Worm (Caenorhabditis elegans) whole organism, young adult: ENCODE measurements around the gene F41G4.7.

Experiments
- B0019.2 ChIP-seq: fragments of 200-800 bp; sonication (Bioruptor generic); conservative IDR thresholded peaks from 2 replicates; pipeline ENCODE4 v1.3.6; 2022; ENCODE audit warnings: missing genetic modification reagents, missing genetic modification characterization, missing compliant biosample characterization
- B0035.1 ChIP-seq: sonication (generic microtip); optimal IDR thresholded peaks from 2 replicates; lab custom pipeline; 2016; ENCODE audit warnings: missing genetic modification characterization, mild to moderate bottlenecking, missing compliant biosample characterization, missing genotype, missing genetic modification reagents
- B0261.1 ChIP-seq: sonication (generic microtip); optimal IDR thresholded peaks from 2 replicates; lab custom pipeline; 2016; ENCODE audit warnings: mild to moderate bottlenecking, missing genetic modification characterization, moderate library complexity, missing compliant biosample characterization
- C06A6.2 ChIP-seq: fragments of 200-800 bp; sonication (Bioruptor generic); conservative IDR thresholded peaks from 2 replicates; pipeline ENCODE4 v1.3.6; 2022; ENCODE audit warnings: missing genetic modification characterization, missing compliant biosample characterization
- F10E7.11 ChIP-seq: sonication (generic microtip); optimal IDR thresholded peaks from 2 replicates; lab custom pipeline; 2017; ENCODE audit warnings: mild to moderate bottlenecking, missing genetic modification characterization, moderate library complexity, missing compliant biosample characterization
- F22D6.2 ChIP-seq: sonication (generic microtip); optimal IDR thresholded peaks from 2 replicates; lab custom pipeline; 2016; ENCODE audit warnings: mild to moderate bottlenecking, missing genetic modification characterization, missing compliant biosample characterization
- F23B12.7 ChIP-seq: sonication (generic microtip); optimal IDR thresholded peaks from 2 replicates; lab custom pipeline; 2017; ENCODE audit warnings: missing genetic modification characterization, mild to moderate bottlenecking, missing compliant biosample characterization, antibody characterized with exemption, moderate library complexity; ENCODE audit not compliant: insufficient read depth
- F39B2.1 ChIP-seq: fragments of 200-800 bp; sonication (Bioruptor generic); IDR thresholded peaks from 2 replicates; pipeline ENCODE4 v1.3.6; 2022; ENCODE audit warnings: missing genetic modification reagents, missing genetic modification characterization, missing compliant biosample characterization
- F55B11.4 ChIP-seq: sonication (generic microtip); optimal IDR thresholded peaks from 2 replicates; lab custom pipeline; 2016; ENCODE audit warnings: missing compliant biosample characterization, missing genetic modification characterization, borderline replicate concordance; ENCODE audit not compliant: insufficient read depth
- F57A8.1 ChIP-seq: fragments of 200-800 bp; sonication (Bioruptor generic); optimal IDR thresholded peaks from 2 replicates; lab custom pipeline; 2018; ENCODE audit warnings: mild to moderate bottlenecking, missing genetic modification characterization, moderate library complexity, missing compliant biosample characterization
- T07F8.4 ChIP-seq: sonication (generic microtip); optimal IDR thresholded peaks from 2 replicates; lab custom pipeline; 2016; ENCODE audit warnings: mild to moderate bottlenecking, missing genetic modification characterization, moderate library complexity, missing compliant biosample characterization
- Y53G8AR.9 ChIP-seq: fragments of 200-800 bp; sonication (Bioruptor generic); conservative IDR thresholded peaks from 2 replicates; pipeline ENCODE4 v1.3.6; 2022; ENCODE audit warnings: missing genetic modification reagents, missing genetic modification characterization, missing compliant biosample characterization
- Y56A3A.18 ChIP-seq: fragments of 200-800 bp; sonication (Bioruptor generic); IDR thresholded peaks from 2 replicates; pipeline ENCODE4 v1.3.6; 2022; ENCODE audit warnings: missing genetic modification reagents, missing genetic modification characterization, missing compliant biosample characterization
- Y95B8A.8 ChIP-seq: fragments of 200-800 bp; sonication (Bioruptor generic); IDR thresholded peaks from 2 replicates; pipeline ENCODE4 v1.3.6; 2022; ENCODE audit warnings: missing genetic modification reagents, missing genetic modification characterization, missing compliant biosample characterization
- ZK185.1 ChIP-seq: sonication (generic microtip); optimal IDR thresholded peaks from 2 replicates; lab custom pipeline; 2016; ENCODE audit warnings: mild to moderate bottlenecking, missing genetic modification characterization, missing compliant biosample characterization; ENCODE audit not compliant: poor library complexity, severe bottlenecking
- athp-1 ChIP-seq: sonication (generic microtip); optimal IDR thresholded peaks from 2 replicates; lab custom pipeline; 2017; ENCODE audit warnings: mild to moderate bottlenecking, missing genetic modification characterization, missing compliant biosample characterization
- bed-2 ChIP-seq: fragments of 200-800 bp; sonication (Bioruptor generic); IDR thresholded peaks from 2 replicates; pipeline ENCODE4 v1.3.6; 2022; ENCODE audit warnings: missing genetic modification reagents, missing genetic modification characterization, missing compliant biosample characterization
- cebp-1 ChIP-seq, 2 experiments: fragments of 200-800 bp in 1 of 2; sonication (Bioruptor generic) in 1 of 2; sonication (generic microtip) in 1 of 2; IDR thresholded peaks in 1 of 2; optimal IDR thresholded peaks in 1 of 2; 2 replicates each; pipeline versions ENCODE4 v1.3.6 to Lab custom; 2017 to 2022; ENCODE audit warnings: missing compliant biosample characterization in 2 of 2, missing genetic modification characterization in 2 of 2, mild to moderate bottlenecking in 1 of 2, missing genetic modification reagents in 1 of 2, moderate library complexity in 1 of 2
- ceh-40 ChIP-seq: fragments of 200-800 bp; sonication (Bioruptor generic); IDR thresholded peaks from 2 replicates; pipeline ENCODE4 v1.3.6; 2022; ENCODE audit warnings: missing genetic modification characterization, missing compliant biosample characterization
- ceh-58 ChIP-seq: fragments of 200-800 bp; sonication (Bioruptor generic); IDR thresholded peaks from 2 replicates; pipeline ENCODE4 v1.3.6; 2022; ENCODE audit warnings: missing genetic modification characterization, missing compliant biosample characterization
- ceh-91 ChIP-seq: fragments of 200-800 bp; sonication (Bioruptor generic); IDR thresholded peaks from 2 replicates; pipeline ENCODE4 v1.3.6; 2022; ENCODE audit warnings: missing genetic modification reagents, missing genetic modification characterization, missing compliant biosample characterization
- chd-7 ChIP-seq: sonication (generic microtip); optimal IDR thresholded peaks from 2 replicates; lab custom pipeline; 2016; ENCODE audit warnings: mild to moderate bottlenecking, missing genetic modification characterization, moderate library complexity, missing compliant biosample characterization
- die-1 ChIP-seq: sonication (generic microtip); optimal IDR thresholded peaks from 2 replicates; lab custom pipeline; 2016; ENCODE audit warnings: missing genotype, mild to moderate bottlenecking, missing genetic modification characterization, missing compliant biosample characterization
- efl-1 ChIP-seq: fragments of 150-350 bp; optimal IDR thresholded peaks from 2 replicates; lab custom pipeline; 2014; ENCODE audit warnings: missing biosample characterization, missing genetic modification reagents, missing genetic modification characterization
- ekl-4 ChIP-seq: fragments of 200-800 bp; sonication (Bioruptor generic); IDR thresholded peaks from 2 replicates; pipeline ENCODE4 v1.3.6; 2022; ENCODE audit warnings: missing genetic modification reagents, missing genetic modification characterization, missing compliant biosample characterization
- ets-4 ChIP-seq: fragments of 200-800 bp; sonication (Bioruptor generic); optimal IDR thresholded peaks from 2 replicates; lab custom pipeline; 2018; ENCODE audit warnings: mild to moderate bottlenecking, missing genetic modification characterization, missing compliant biosample characterization
- hrde-1 ChIP-seq: sonication (generic microtip); optimal IDR thresholded peaks from 2 replicates; lab custom pipeline; 2016; ENCODE audit warnings: missing genetic modification characterization, mild to moderate bottlenecking, missing compliant biosample characterization, moderate library complexity, missing genotype, missing genetic modification reagents, borderline replicate concordance
- hsf-1 ChIP-seq: fragments of 200-800 bp; sonication (Bioruptor generic); IDR thresholded peaks from 2 replicates; pipeline ENCODE4 v1.3.6; 2022; ENCODE audit warnings: missing genetic modification reagents, missing genetic modification characterization, missing compliant biosample characterization
- let-607 ChIP-seq, 2 experiments: fragments of 200-800 bp in 1 of 2; sonication (Bioruptor generic) in 1 of 2; sonication (generic microtip) in 1 of 2; optimal IDR thresholded peaks; 2 replicates each; lab custom pipeline; 2016 to 2018; ENCODE audit warnings: mild to moderate bottlenecking in 2 of 2, missing compliant biosample characterization in 2 of 2, missing genetic modification characterization in 2 of 2, moderate library complexity in 2 of 2, missing genotype in 1 of 2
- lin-40 ChIP-seq: sonication (generic microtip); optimal IDR thresholded peaks from 2 replicates; lab custom pipeline; 2016; ENCODE audit warnings: missing genetic modification characterization, mild to moderate bottlenecking, missing compliant biosample characterization, missing genotype, missing genetic modification reagents
- madf-3 ChIP-seq: fragments of 200-800 bp; sonication (Bioruptor generic); IDR thresholded peaks from 2 replicates; pipeline ENCODE4 v1.3.6; 2022; ENCODE audit warnings: missing genetic modification reagents, missing genetic modification characterization, missing compliant biosample characterization
- pha-4 ChIP-seq: fragments of 150-350 bp; sonication (generic microtip); optimal IDR thresholded peaks from 2 replicates; lab custom pipeline; 2014; ENCODE audit warnings: missing biosample characterization, missing genetic modification reagents, missing genetic modification characterization
- rec-8 ChIP-seq, 2 experiments: sonication (generic microtip); optimal IDR thresholded peaks; 2 replicates each; lab custom pipeline; 2016; ENCODE audit warnings: mild to moderate bottlenecking in 2 of 2, missing genetic modification characterization in 2 of 2, missing genetic modification reagents in 2 of 2, missing genotype in 2 of 2, missing biosample characterization in 1 of 2, missing compliant biosample characterization in 1 of 2, moderate library complexity in 1 of 2
- sea-2 ChIP-seq: fragments of 200-800 bp; sonication (Bioruptor generic); IDR thresholded peaks from 2 replicates; pipeline ENCODE4 v1.3.6; 2022; ENCODE audit warnings: missing genetic modification characterization, missing compliant biosample characterization
- snpc-1.3 ChIP-seq: sonication (generic microtip); optimal IDR thresholded peaks from 2 replicates; lab custom pipeline; 2017; ENCODE audit warnings: missing genetic modification characterization, mild to moderate bottlenecking, missing compliant biosample characterization, antibody characterized with exemption, moderate library complexity, missing genotype, missing genetic modification reagents; ENCODE audit not compliant: insufficient read depth
- snpc-3.4 ChIP-seq: sonication (generic microtip); optimal IDR thresholded peaks from 2 replicates; lab custom pipeline; 2017; ENCODE audit warnings: missing genetic modification characterization, mild to moderate bottlenecking, missing compliant biosample characterization, antibody characterized with exemption, moderate library complexity, missing genotype, missing genetic modification reagents
- somi-1 ChIP-seq: fragments of 200-800 bp; sonication (Bioruptor generic); optimal IDR thresholded peaks from 2 replicates; lab custom pipeline; 2018; ENCODE audit warnings: mild to moderate bottlenecking, missing genetic modification characterization, missing compliant biosample characterization
- tbp1 ChIP-seq: fragments of 200-800 bp; sonication (Bioruptor generic); optimal IDR thresholded peaks from 2 replicates; lab custom pipeline; 2018; ENCODE audit warnings: mild to moderate bottlenecking, missing genetic modification characterization, missing compliant biosample characterization
- unc-130 ChIP-seq: sonication (generic microtip); optimal IDR thresholded peaks from 2 replicates; lab custom pipeline; 2016; ENCODE audit warnings: missing genetic modification reagents, missing genetic modification characterization, missing compliant biosample characterization
- xnd-1 ChIP-seq: sonication (generic microtip); optimal IDR thresholded peaks from 2 replicates; lab custom pipeline; 2016; ENCODE audit warnings: missing genotype, missing genetic modification reagents, missing genetic modification characterization, missing compliant biosample characterization
- ztf-18 ChIP-seq: sonication (generic microtip); optimal IDR thresholded peaks from 2 replicates; lab custom pipeline; 2016; ENCODE audit warnings: missing genotype, mild to moderate bottlenecking, missing genetic modification characterization, missing compliant biosample characterization
- ztf-28 ChIP-seq: fragments of 200-800 bp; sonication (Bioruptor generic); IDR thresholded peaks from 2 replicates; pipeline ENCODE4 v1.3.6; 2022; ENCODE audit warnings: missing genetic modification reagents, missing genetic modification characterization, missing compliant biosample characterization
- ztf-3 ChIP-seq: fragments of 200-800 bp; sonication (Bioruptor generic); optimal IDR thresholded peaks from 2 replicates; lab custom pipeline; 2018; ENCODE audit warnings: mild to moderate bottlenecking, missing genetic modification characterization, missing compliant biosample characterization

Gene F41G4.7

DNA sequence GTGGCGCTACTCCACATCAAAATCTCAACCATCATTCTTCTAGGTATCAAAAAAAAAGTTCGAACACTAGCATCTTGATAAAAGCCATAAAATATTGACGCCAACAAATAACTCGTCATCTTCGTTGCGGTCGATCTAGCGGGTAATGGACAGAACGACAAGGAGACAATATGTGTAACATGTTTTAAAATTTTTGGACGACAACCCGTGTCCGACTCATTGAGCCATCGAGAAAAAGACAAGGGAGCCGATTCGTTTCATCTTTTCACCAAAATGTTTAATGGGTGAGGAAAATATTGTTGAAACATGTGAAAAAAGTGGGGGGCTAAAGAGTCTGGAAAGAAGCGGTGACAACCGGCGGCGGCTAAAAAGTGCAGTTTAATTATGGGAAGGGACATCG is 14.7 kb downstream of the F41G4.7 start:
- TF ChIP-seq madf-3 (GFP tag; lab: Robert Waterston, UW) (no peak), Y53G8AR.9 (GFP tag; lab: Robert Waterston, UW) (no peak), rec-8 (tag; optimal IDR thresholded peaks at IDR 0.05; lab: Kevin White, UChicago) (no peak), pha-4 (no peak), sea-2 (no peak), ceh-58 (GFP tag; lab: Robert Waterston, UW) (no peak), F57A8.1 (GFP tag; lab: Kevin White, UChicago) (no peak), tbp1 (no peak), unc-130 (GFP tag; lab: Kevin White, UChicago) (no peak), bed-2 (GFP tag; lab: Robert Waterston, UW) (no peak), Y95B8A.8 (GFP tag; lab: Robert Waterston, UW) (no peak)

DNA sequence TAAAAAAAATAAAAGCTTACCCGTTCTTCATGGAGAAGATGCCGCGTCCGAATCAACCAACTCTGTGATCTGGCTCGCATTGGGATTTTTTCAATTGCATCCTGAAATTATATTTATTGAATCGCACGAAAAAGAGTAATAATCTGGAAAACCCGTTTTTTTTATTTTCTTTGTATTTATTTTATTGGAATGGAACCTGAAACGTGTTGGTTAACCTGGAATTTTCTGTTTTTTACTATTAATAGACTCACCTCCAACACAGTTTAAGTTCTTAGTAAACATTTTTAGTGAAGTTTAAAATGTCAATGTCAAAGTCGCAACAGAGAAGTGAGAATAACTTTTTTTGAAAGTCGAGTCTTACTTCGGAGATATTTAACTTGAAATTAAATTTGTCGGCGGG is 17.9 kb downstream of the F41G4.7 start:
- TF ChIP-seq snpc-1.3 (tag; lab: Kevin White, UChicago) = no peak
- no peak for TF ChIP-seq ztf-3
- no peak for TF ChIP-seq B0019.2 (GFP tag; lab: Robert Waterston, UW)
- no peak for TF ChIP-seq hrde-1 (tag; lab: Kevin White, UChicago)
- no peak for TF ChIP-seq F39B2.1 (GFP tag; lab: Robert Waterston, UW)
- no peak for TF ChIP-seq ZK185.1 (tag; lab: Kevin White, UChicago)
- TF ChIP-seq somi-1 (GFP tag; lab: Kevin White, UChicago) = no peak
- no peak for TF ChIP-seq athp-1 (tag; lab: Kevin White, UChicago)
- TF ChIP-seq efl-1 (GFP tag; lab: Kevin White, UChicago) = no peak
- TF ChIP-seq F10E7.11 = no peak

DNA sequence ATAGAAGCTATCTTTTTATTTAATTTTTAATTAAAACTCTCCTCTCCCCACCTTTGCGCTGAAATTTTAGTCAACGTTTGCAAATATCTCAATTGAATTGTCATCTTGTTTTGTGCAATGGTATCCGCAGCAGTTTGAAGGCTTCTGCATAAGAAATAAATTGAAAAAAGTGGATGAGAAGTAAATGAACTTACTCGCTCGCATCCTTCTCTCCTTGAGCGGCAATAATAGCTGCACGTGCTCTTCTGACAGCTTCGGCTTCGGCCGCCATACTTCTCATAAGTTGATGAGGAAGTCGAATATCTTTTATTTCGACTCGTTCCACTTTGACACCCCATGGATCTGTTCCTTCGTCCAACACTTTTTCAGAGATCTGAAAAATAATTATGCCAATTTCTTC is 19.4 kb downstream of the F41G4.7 start:
- TF ChIP-seq efl-1 (GFP tag; lab: Kevin White, UChicago) = no peak
- TF ChIP-seq Y56A3A.18 (GFP tag; lab: Robert Waterston, UW) = no peak
- no peak for TF ChIP-seq F55B11.4
- no peak for TF ChIP-seq ceh-91
- TF ChIP-seq ceh-40 (GFP tag; lab: Robert Waterston, UW) = no peak
- no peak for TF ChIP-seq die-1 (tag; lab: Kevin White, UChicago)
- no peak for TF ChIP-seq ztf-18
- no peak for TF ChIP-seq hsf-1 (GFP tag; lab: Robert Waterston, UW)
- TF ChIP-seq ztf-3 = no peak
- no peak for TF ChIP-seq lin-40 (tag; lab: Kevin White, UChicago)
- TF ChIP-seq ekl-4 (GFP tag; lab: Robert Waterston, UW) = no peak
- TF ChIP-seq C06A6.2 (GFP tag; lab: Robert Waterston, UW) = no peak
- TF ChIP-seq Y95B8A.8 (GFP tag; lab: Robert Waterston, UW) = no peak
- TF ChIP-seq xnd-1 = no peak
- TF ChIP-seq sea-2 = no peak
- no peak for TF ChIP-seq T07F8.4 (tag; lab: Kevin White, UChicago)
- TF ChIP-seq ets-4 = no peak
- TF ChIP-seq madf-3 (GFP tag; lab: Robert Waterston, UW) = no peak

DNA sequence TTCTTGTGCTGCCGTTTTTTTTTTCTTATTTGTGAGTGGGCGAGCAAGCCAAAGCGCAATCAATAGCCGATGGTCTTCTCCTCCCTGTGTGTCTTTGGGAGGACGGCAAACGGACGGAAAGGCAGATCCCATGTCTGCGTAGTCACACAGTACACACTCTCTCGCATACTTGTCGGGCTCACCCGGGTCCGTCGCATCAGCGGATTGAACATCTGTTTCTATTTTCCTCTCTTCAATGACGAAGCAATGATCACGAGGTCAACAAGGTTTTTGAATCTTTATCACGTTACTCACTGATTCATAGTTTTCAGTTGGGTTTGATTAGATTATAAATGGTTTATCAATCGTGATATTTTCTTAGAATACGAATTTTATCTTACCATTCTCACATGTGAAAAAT is 20.7 kb downstream of the F41G4.7 start:
- TF ChIP-seq ztf-28 (no peak), let-607 (tag; optimal IDR thresholded peaks at IDR 0.05; lab: Kevin White, UChicago) (no peak), ceh-58 (GFP tag; lab: Robert Waterston, UW) (no peak), bed-2 (GFP tag; lab: Robert Waterston, UW) (no peak), F23B12.7 (tag; lab: Kevin White, UChicago) (no peak), snpc-3.4 (tag; lab: Kevin White, UChicago) (no peak), B0035.1 (no peak), ZK185.1 (tag; lab: Kevin White, UChicago) (no peak), cebp-1 (GFP tag; IDR thresholded peaks at IDR 0.05; lab: Robert Waterston, UW) (no peak), cebp-1 (tag; optimal IDR thresholded peaks at IDR 0.05; lab: Kevin White, UChicago) (no peak), F22D6.2 (tag; lab: Kevin White, UChicago) (no peak), unc-130 (GFP tag; lab: Kevin White, UChicago) (no peak), chd-7 (no peak), B0261.1 (tag; lab: Kevin White, UChicago) (no peak)
